Fruit fly (Drosophila melanogaster) whole organism, embryonic: ENCODE results near the gene CG1738.

Source experiments
- CG11696 ChIP-seq: fragments of 200-800 bp; sonication (Bioruptor generic); IDR thresholded peaks from 2 replicates; pipeline ENCODE4 v1.3.6; 2022; ENCODE audit warnings: missing biosample characterization, missing genetic modification characterization
- CG12219 ChIP-seq: fragments of 200-800 bp; sonication (Bioruptor generic); optimal IDR thresholded peaks from 3 replicates; lab custom pipeline; 2018; ENCODE audit warnings: missing biosample characterization, mild to moderate bottlenecking, missing genetic modification characterization
- CG12391 ChIP-seq: fragments of 200-800 bp; sonication (Bioruptor generic); optimal IDR thresholded peaks from 3 replicates; lab custom pipeline; 2018; ENCODE audit warnings: missing biosample characterization, mild to moderate bottlenecking, missing genetic modification characterization, moderate library complexity
- CG12659 ChIP-seq: fragments of 200-800 bp; sonication (Bioruptor generic); optimal IDR thresholded peaks from 3 replicates; lab custom pipeline; 2017; ENCODE audit warnings: mild to moderate bottlenecking, missing biosample characterization, missing genetic modification reagents, missing genetic modification characterization
- CG14710 ChIP-seq: fragments of 200-800 bp; sonication (Bioruptor generic); optimal IDR thresholded peaks from 3 replicates; lab custom pipeline; 2019; ENCODE audit warnings: missing biosample characterization, mild to moderate bottlenecking, missing genetic modification characterization, moderate library complexity
- CG14860 ChIP-seq: fragments of 200-800 bp; sonication (Bioruptor generic); IDR thresholded peaks from 3 replicates; pipeline ENCODE4 v1.3.6; 2022; ENCODE audit warnings: missing biosample characterization, missing genetic modification characterization; ENCODE audit not compliant: partially characterized antibody
- CG18262 ChIP-seq: fragments of 200-800 bp; optimal IDR thresholded peaks from 3 replicates; lab custom pipeline; 2019; ENCODE audit warnings: missing biosample characterization, mild to moderate bottlenecking, missing genetic modification characterization, moderate library complexity
- CG2120 ChIP-seq: fragments of 200-800 bp; sonication (Bioruptor generic); optimal IDR thresholded peaks from 3 replicates; lab custom pipeline; 2016; ENCODE audit warnings: missing biosample characterization, missing genetic modification characterization
- CG32532 ChIP-seq: fragments of 200-800 bp; sonication (Bioruptor generic); IDR thresholded peaks from 2 replicates; pipeline ENCODE4 v1.3.6; 2022; ENCODE audit warnings: missing biosample characterization, missing genetic modification characterization
- CG33557 ChIP-seq: fragments of 200-800 bp; sonication (Bioruptor generic); optimal IDR thresholded peaks from 2 replicates; lab custom pipeline; 2019; ENCODE audit warnings: missing biosample characterization, mild to moderate bottlenecking, missing genetic modification characterization, moderate library complexity
- CG34376 ChIP-seq: fragments of 200-800 bp; sonication (Bioruptor generic); optimal IDR thresholded peaks from 2 replicates; lab custom pipeline; 2018; ENCODE audit warnings: missing biosample characterization, mild to moderate bottlenecking, missing genetic modification characterization
- CG9797 ChIP-seq: fragments of 200-800 bp; sonication (Bioruptor generic); optimal IDR thresholded peaks from 3 replicates; lab custom pipeline; 2018; ENCODE audit warnings: missing biosample characterization, mild to moderate bottlenecking, missing genetic modification characterization
- CG9932 ChIP-seq: fragments of 200-800 bp; sonication (Bioruptor generic); IDR thresholded peaks from 2 replicates; pipeline ENCODE4 v1.3.6; 2022; ENCODE audit warnings: missing biosample characterization, missing genetic modification characterization
- Dp ChIP-seq: fragments of 200-800 bp; sonication (Bioruptor generic); optimal IDR thresholded peaks from 2 replicates; lab custom pipeline; 2018; ENCODE audit warnings: missing biosample characterization, mild to moderate bottlenecking, missing genetic modification characterization, moderate library complexity
- Elba2 ChIP-seq: fragments of 200-800 bp; sonication (Bioruptor generic); optimal IDR thresholded peaks from 3 replicates; lab custom pipeline; 2016; ENCODE audit warnings: missing biosample characterization, missing genetic modification characterization
- Ets97D ChIP-seq: fragments of 200-800 bp; sonication (Bioruptor generic); optimal IDR thresholded peaks from 3 replicates; lab custom pipeline; 2016; ENCODE audit warnings: missing biosample characterization, missing genetic modification characterization
- Fer3 ChIP-seq: fragments of 200-800 bp; sonication (Bioruptor generic); optimal IDR thresholded peaks from 2 replicates; lab custom pipeline; 2018; ENCODE audit warnings: missing biosample characterization, mild to moderate bottlenecking, missing genetic modification characterization, moderate library complexity
- Gug ChIP-seq: fragments of 200-800 bp; sonication (Bioruptor generic); IDR thresholded peaks from 4 replicates; pipeline ENCODE4 v1.3.6; 2022; ENCODE audit warnings: missing biosample characterization, missing genetic modification characterization
- HLH4C ChIP-seq: fragments of 200-800 bp; sonication (Bioruptor generic); IDR thresholded peaks from 3 replicates; pipeline ENCODE4 v1.3.6; 2022; ENCODE audit warnings: missing biosample characterization, missing genetic modification characterization; ENCODE audit not compliant: partially characterized antibody
- Med ChIP-seq: fragments of 200-800 bp; sonication (Bioruptor generic); peaks from one replicate; lab custom pipeline; 2016; ENCODE audit warnings: missing biosample characterization, missing genetic modification characterization, mild to moderate bottlenecking, inconsistent platforms, moderate library complexity
- Myb ChIP-seq: fragments of 200-800 bp; sonication (Bioruptor generic); optimal IDR thresholded peaks from 2 replicates; lab custom pipeline; 2016; ENCODE audit warnings: missing biosample characterization, missing genetic modification characterization
- NK7.1 ChIP-seq: fragments of 200-800 bp; sonication (Bioruptor generic); optimal IDR thresholded peaks from 3 replicates; lab custom pipeline; 2016; ENCODE audit warnings: missing biosample characterization, missing genetic modification characterization
- Pdp1 ChIP-seq, 2 experiments: fragments of 200-800 bp; sonication (Bioruptor generic); optimal IDR thresholded peaks; 3 replicates each; lab custom pipeline; 2016; ENCODE audit warnings: missing biosample characterization in 2 of 2, missing genetic modification characterization in 2 of 2, mild to moderate bottlenecking in 1 of 2, moderate library complexity in 1 of 2
- Rfx ChIP-seq: fragments of 200-800 bp; sonication (Bioruptor generic); IDR thresholded peaks from 2 replicates; pipeline ENCODE4 v1.3.6; 2022; ENCODE audit warnings: missing biosample characterization, missing genetic modification characterization
- Scr ChIP-seq: fragments of 200-800 bp; sonication (Bioruptor generic); IDR thresholded peaks from 2 replicates; pipeline ENCODE4 v1.3.6; 2022; ENCODE audit warnings: missing biosample characterization, missing genetic modification characterization; ENCODE audit not compliant: partially characterized antibody
- Sry-δ ChIP-seq: fragments of 200-800 bp; sonication (Bioruptor generic); optimal IDR thresholded peaks from 2 replicates; lab custom pipeline; 2016; ENCODE audit warnings: missing biosample characterization, missing genetic modification characterization
- YL-1 ChIP-seq: fragments of 200-800 bp; sonication (Bioruptor generic); optimal IDR thresholded peaks from 3 replicates; lab custom pipeline; 2017; ENCODE audit warnings: missing biosample characterization, mild to moderate bottlenecking, missing genetic modification characterization
- ap ChIP-seq: fragments of 200-800 bp; sonication (Bioruptor generic); IDR thresholded peaks from 2 replicates; pipeline ENCODE4 v1.3.6; 2022; ENCODE audit warnings: missing biosample characterization, missing genetic modification characterization
- bbx ChIP-seq: fragments of 200-800 bp; sonication (Bioruptor generic); IDR thresholded peaks from 2 replicates; pipeline ENCODE4 v1.3.6; 2022; ENCODE audit warnings: missing biosample characterization, missing genetic modification characterization; ENCODE audit not compliant: partially characterized antibody
- caup ChIP-seq: fragments of 200-800 bp; sonication (Bioruptor generic); optimal IDR thresholded peaks from 3 replicates; lab custom pipeline; 2017; ENCODE audit warnings: missing biosample characterization, mild to moderate bottlenecking, missing genetic modification characterization, moderate library complexity; ENCODE audit not compliant: severe bottlenecking
- chinmo ChIP-seq: fragments of 200-800 bp; sonication (Bioruptor generic); IDR thresholded peaks from 4 replicates; pipeline ENCODE4 v1.3.6; 2022; ENCODE audit warnings: missing biosample characterization, missing genetic modification characterization; ENCODE audit not compliant: partially characterized antibody
- ci ChIP-seq: fragments of 200-800 bp; sonication (Bioruptor generic); IDR thresholded peaks from 3 replicates; pipeline ENCODE4 v1.3.6; 2022; ENCODE audit warnings: missing biosample characterization, missing genetic modification characterization
- crp ChIP-seq, 2 experiments: fragments of 200-800 bp; sonication (Bioruptor generic); optimal IDR thresholded peaks; 2 replicates in 1 of 2; 3 replicates in 1 of 2; lab custom pipeline; 2017; ENCODE audit warnings: missing biosample characterization in 2 of 2, missing genetic modification characterization in 2 of 2, mild to moderate bottlenecking in 1 of 2, moderate library complexity in 1 of 2
- da ChIP-seq: fragments of 200-800 bp; sonication (Bioruptor generic); optimal IDR thresholded peaks from 2 replicates; lab custom pipeline; 2016; ENCODE audit warnings: missing biosample characterization, missing genetic modification characterization
- dan ChIP-seq: fragments of 200-800 bp; sonication (Bioruptor generic); IDR thresholded peaks from 2 replicates; pipeline ENCODE4 v1.3.6; 2022; ENCODE audit warnings: missing biosample characterization, missing genetic modification characterization
- dpn ChIP-seq, 2 experiments: fragments of 200-800 bp; sonication (Bioruptor generic); optimal IDR thresholded peaks; 3 replicates each; lab custom pipeline; 2016; ENCODE audit warnings: missing biosample characterization in 2 of 2, missing genetic modification characterization in 2 of 2
- ewg ChIP-seq: fragments of 200-800 bp; sonication (Bioruptor generic); optimal IDR thresholded peaks from 3 replicates; lab custom pipeline; 2017; ENCODE audit warnings: mild to moderate bottlenecking, missing biosample characterization, missing genetic modification reagents, missing genetic modification characterization
- gcm2 ChIP-seq: fragments of 200-800 bp; sonication (Bioruptor generic); optimal IDR thresholded peaks from 2 replicates; lab custom pipeline; 2016; ENCODE audit warnings: missing biosample characterization, missing genetic modification characterization
- gfzf ChIP-seq: fragments of 200-800 bp; sonication (Bioruptor generic); optimal IDR thresholded peaks from 2 replicates; lab custom pipeline; 2016; ENCODE audit warnings: missing biosample characterization, mild to moderate bottlenecking, missing genetic modification characterization, moderate library complexity
- gro ChIP-seq: fragments of 200-800 bp; sonication (Bioruptor generic); optimal IDR thresholded peaks from 2 replicates; lab custom pipeline; 2016; ENCODE audit warnings: missing biosample characterization, missing genetic modification characterization
- nom ChIP-seq: fragments of 200-800 bp; sonication (Bioruptor generic); optimal IDR thresholded peaks from 2 replicates; lab custom pipeline; 2017; ENCODE audit warnings: missing biosample characterization, missing genetic modification characterization, mild to moderate bottlenecking, moderate library complexity, missing genetic modification reagents
- phol ChIP-seq: fragments of 200-800 bp; sonication (Bioruptor generic); optimal IDR thresholded peaks from 3 replicates; lab custom pipeline; 2018; ENCODE audit warnings: missing biosample characterization, mild to moderate bottlenecking, missing genetic modification characterization, moderate library complexity
- repo ChIP-seq: fragments of 200-800 bp; sonication (Bioruptor generic); optimal IDR thresholded peaks from 2 replicates; lab custom pipeline; 2016; ENCODE audit warnings: missing biosample characterization, missing genetic modification characterization
- rib ChIP-seq: fragments of 200-800 bp; sonication (Bioruptor generic); IDR thresholded peaks from 2 replicates; pipeline ENCODE4 v1.3.6; 2022; ENCODE audit warnings: missing biosample characterization, missing genetic modification characterization
- sens ChIP-seq: fragments of 200-800 bp; sonication (Bioruptor generic); peaks from one replicate; lab custom pipeline; 2016; ENCODE audit warnings: missing biosample characterization, missing genetic modification characterization
- tap ChIP-seq: fragments of 200-800 bp; optimal IDR thresholded peaks from 3 replicates; lab custom pipeline; 2019; ENCODE audit warnings: missing biosample characterization, mild to moderate bottlenecking, missing genetic modification characterization, moderate library complexity
- tna ChIP-seq: fragments of 200-800 bp; sonication (Bioruptor generic); IDR thresholded peaks from 2 replicates; pipeline ENCODE4 v1.3.6; 2022; ENCODE audit warnings: missing biosample characterization, missing genetic modification characterization; ENCODE audit not compliant: partially characterized antibody
- tup ChIP-seq: fragments of 200-800 bp; sonication (Bioruptor generic); optimal IDR thresholded peaks from 2 replicates; lab custom pipeline; 2016; ENCODE audit warnings: missing biosample characterization, mild to moderate bottlenecking, missing genetic modification characterization, moderate library complexity
- tx ChIP-seq: fragments of 200-800 bp; sonication (Bioruptor generic); optimal IDR thresholded peaks from 2 replicates; lab custom pipeline; 2016; ENCODE audit warnings: missing biosample characterization, missing genetic modification characterization
- zen2 ChIP-seq: fragments of 200-800 bp; sonication (Bioruptor generic); IDR thresholded peaks from 3 replicates; pipeline ENCODE4 v1.3.6; 2022; ENCODE audit warnings: missing biosample characterization, missing genetic modification characterization; ENCODE audit not compliant: partially characterized antibody

CG1738 gene

dm6 chrX:11359081-11359481 lies 10.2 kb downstream of the CG1738 start, which contains the start of gene Pa1 (continued):
- TF ChIP-seq bbx (peak; percentile 75), tup (GFP tag; lab: Kevin White, UChicago) (no peak), Scr (GFP tag; lab: Robert Waterston, UW) (peak; percentile 62), caup (GFP tag; lab: Kevin White, UChicago) (no peak), Elba2 (GFP tag; lab: Kevin White, UChicago) (peak; percentile 22), ap (GFP tag; lab: Robert Waterston, UW) (no peak), Dp (GFP tag; lab: Kevin White, UChicago) (peak; percentile 91), CG9797 (peak; percentile 2), NK7.1 (no peak), HLH4C (GFP tag; lab: Robert Waterston, UW) (peak; percentile 80), Med (GFP tag; lab: Kevin White, UChicago) (peak; percentile 90), dpn (GFP tag; optimal IDR thresholded peaks at IDR 0.05; lab: Kevin White, UChicago) (peak in 1 of 2 experiments; percentile 24), CG12219 (GFP tag; lab: Kevin White, UChicago) (no peak), tx (GFP tag; lab: Kevin White, UChicago) (no peak), dan (GFP tag; lab: Robert Waterston, UW) (no peak), rib (GFP tag; lab: Robert Waterston, UW) (no peak), CG12659 (GFP tag; lab: Kevin White, UChicago) (peak; percentile 18), CG14710 (tag; lab: Kevin White, UChicago) (peak; percentile 42), sens (GFP tag; lab: Kevin White, UChicago) (peak; percentile 52), nom (peak; percentile 55), repo (no peak), Rfx (GFP tag; lab: Robert Waterston, UW) (peak; percentile 45; the same call in 1 of the 2 replicates), CG14860 (no peak), Sry-δ (GFP tag; lab: Kevin White, UChicago) (peak; percentile 61), tap (tag; lab: Kevin White, UChicago) (no peak), CG9932 (GFP tag; lab: Robert Waterston, UW) (0 out of 2 replicates have a peak, but pooled peaks have one; percentile 26), gro (peak; percentile 54), CG12391 (no peak), CG11696 (GFP tag; lab: Robert Waterston, UW) (no peak), crp (GFP tag; optimal IDR thresholded peaks at IDR 0.05; lab: Kevin White, UChicago) (no peak), ci (GFP tag; lab: Robert Waterston, UW) (peak; percentile 68; the same call in 2 of the 3 replicates), CG33557 (GFP tag; lab: Kevin White, UChicago) (peak; percentile 0), ewg (no peak), Pdp1 (GFP tag; optimal IDR thresholded peaks at IDR 0.05; lab: Kevin White, UChicago) (peak in 1 of 2 experiments; percentile 31), Myb (GFP tag; lab: Kevin White, UChicago) (peak; percentile 8), da (GFP tag; lab: Kevin White, UChicago) (no peak), gfzf (GFP tag; lab: Kevin White, UChicago) (peak; percentile 12), CG32532 (GFP tag; lab: Robert Waterston, UW) (no peak), CG2120 (GFP tag; lab: Kevin White, UChicago) (peak; percentile 2), tna (GFP tag; lab: Robert Waterston, UW) (peak; percentile 64), chinmo (no peak), Ets97D (GFP tag; lab: Kevin White, UChicago) (peak; percentile 56), gcm2 (GFP tag; lab: Kevin White, UChicago) (no peak), Gug (GFP tag; lab: Robert Waterston, UW) (no peak), CG18262 (no peak), CG34376 (peak; percentile 11), phol (peak; percentile 14), zen2 (GFP tag; lab: Robert Waterston, UW) (peak; percentile 74), YL-1 (GFP tag; lab: Kevin White, UChicago) (peak; percentile 71), Fer3 (tag; lab: Kevin White, UChicago) (no peak)
